Worm (Caenorhabditis elegans) whole organism, young adult: ENCODE data around the gene W06D11.1.

Experiments used
- B0019.2 ChIP-seq: fragments of 200-800 bp; sonication (Bioruptor generic); conservative IDR thresholded peaks from 2 replicates; pipeline ENCODE4 v1.3.6; 2022; ENCODE audit warnings: missing genetic modification reagents, missing genetic modification characterization, missing compliant biosample characterization
- F49E8.2 ChIP-seq: sonication (generic microtip); optimal IDR thresholded peaks from 3 replicates; lab custom pipeline; 2017; ENCODE audit warnings: missing genetic modification characterization, mild to moderate bottlenecking, missing compliant biosample characterization, antibody characterized with exemption, moderate library complexity; ENCODE audit not compliant: insufficient read depth
- F55B11.4 ChIP-seq: sonication (generic microtip); optimal IDR thresholded peaks from 2 replicates; lab custom pipeline; 2016; ENCODE audit warnings: missing compliant biosample characterization, missing genetic modification characterization, borderline replicate concordance; ENCODE audit not compliant: insufficient read depth
- F57A8.1 ChIP-seq: fragments of 200-800 bp; sonication (Bioruptor generic); optimal IDR thresholded peaks from 2 replicates; lab custom pipeline; 2018; ENCODE audit warnings: mild to moderate bottlenecking, missing genetic modification characterization, moderate library complexity, missing compliant biosample characterization
- F57C9.4 ChIP-seq: sonication (generic microtip); optimal IDR thresholded peaks from 2 replicates; lab custom pipeline; 2017; ENCODE audit warnings: mild to moderate bottlenecking, missing genetic modification characterization, missing compliant biosample characterization
- Y67H2A.10 ChIP-seq: fragments of 200-800 bp; sonication (Bioruptor generic); conservative IDR thresholded peaks from 2 replicates; pipeline ENCODE4 v1.3.6; 2022; ENCODE audit warnings: missing genetic modification reagents, missing genetic modification characterization, missing compliant biosample characterization
- ZK185.1 ChIP-seq: sonication (generic microtip); optimal IDR thresholded peaks from 2 replicates; lab custom pipeline; 2016; ENCODE audit warnings: mild to moderate bottlenecking, missing genetic modification characterization, missing compliant biosample characterization; ENCODE audit not compliant: poor library complexity, severe bottlenecking
- ama-1 ChIP-seq, 3 experiments: fragments of 150-350 bp in 1 of 3; sonication (generic microtip) in 2 of 3; optimal IDR thresholded peaks; 2 replicates each; lab custom pipeline; 2014 to 2018; ENCODE audit warnings: missing biosample characterization in 2 of 3, missing genetic modification characterization in 2 of 3, missing genetic modification reagents in 2 of 3
- aptf-3 ChIP-seq: fragments of 200-800 bp; sonication (Bioruptor generic); IDR thresholded peaks from 2 replicates; pipeline ENCODE4 v1.3.6; 2022; ENCODE audit warnings: missing genetic modification characterization, missing compliant biosample characterization
- atf-7 ChIP-seq: sonication (generic microtip); optimal IDR thresholded peaks from 2 replicates; lab custom pipeline; 2017; ENCODE audit warnings: mild to moderate bottlenecking, missing genetic modification characterization, missing compliant biosample characterization
- attf-3 ChIP-seq: fragments of 200-800 bp; sonication (Bioruptor generic); conservative IDR thresholded peaks from 2 replicates; pipeline ENCODE4 v1.3.6; 2022; ENCODE audit warnings: missing genetic modification reagents, missing genetic modification characterization, missing compliant biosample characterization
- cebp-1 ChIP-seq, 2 experiments: fragments of 200-800 bp in 1 of 2; sonication (Bioruptor generic) in 1 of 2; sonication (generic microtip) in 1 of 2; IDR thresholded peaks in 1 of 2; optimal IDR thresholded peaks in 1 of 2; 2 replicates each; pipeline versions ENCODE4 v1.3.6 to Lab custom; 2017 to 2022; ENCODE audit warnings: missing compliant biosample characterization in 2 of 2, missing genetic modification characterization in 2 of 2, mild to moderate bottlenecking in 1 of 2, missing genetic modification reagents in 1 of 2, moderate library complexity in 1 of 2
- cebp-2 ChIP-seq: fragments of 200-800 bp; sonication (Bioruptor generic); IDR thresholded peaks from 2 replicates; pipeline ENCODE4 v1.3.6; 2022; ENCODE audit warnings: missing genetic modification characterization, missing compliant biosample characterization
- ceh-100 ChIP-seq: fragments of 200-800 bp; sonication (Bioruptor generic); IDR thresholded peaks from 2 replicates; pipeline ENCODE4 v1.3.6; 2022; ENCODE audit warnings: missing genetic modification reagents, missing genetic modification characterization, missing compliant biosample characterization
- ceh-79 ChIP-seq: sonication (generic microtip); optimal IDR thresholded peaks from 2 replicates; lab custom pipeline; 2017; ENCODE audit warnings: mild to moderate bottlenecking, missing genetic modification characterization, missing compliant biosample characterization
- ceh-91 ChIP-seq: fragments of 200-800 bp; sonication (Bioruptor generic); IDR thresholded peaks from 2 replicates; pipeline ENCODE4 v1.3.6; 2022; ENCODE audit warnings: missing genetic modification reagents, missing genetic modification characterization, missing compliant biosample characterization
- egl-18 ChIP-seq: fragments of 200-800 bp; sonication (Bioruptor generic); IDR thresholded peaks from 2 replicates; pipeline ENCODE4 v1.3.6; 2022; ENCODE audit warnings: missing genetic modification reagents, missing genetic modification characterization, missing compliant biosample characterization
- ekl-4 ChIP-seq: fragments of 200-800 bp; sonication (Bioruptor generic); IDR thresholded peaks from 2 replicates; pipeline ENCODE4 v1.3.6; 2022; ENCODE audit warnings: missing genetic modification reagents, missing genetic modification characterization, missing compliant biosample characterization
- him-1 ChIP-seq: sonication (generic microtip); optimal IDR thresholded peaks from 2 replicates; lab custom pipeline; 2016; ENCODE audit warnings: missing genotype, missing genetic modification reagents, missing genetic modification characterization, missing compliant biosample characterization
- hlh-26 ChIP-seq: fragments of 200-800 bp; sonication (Bioruptor generic); conservative IDR thresholded peaks from 2 replicates; pipeline ENCODE4 v1.3.6; 2022; ENCODE audit warnings: missing genetic modification reagents, missing genetic modification characterization, missing compliant biosample characterization
- let-526 ChIP-seq: fragments of 200-800 bp; sonication (Bioruptor generic); IDR thresholded peaks from 2 replicates; pipeline ENCODE4 v1.3.6; 2022; ENCODE audit warnings: missing genetic modification reagents, missing genetic modification characterization, missing compliant biosample characterization
- madf-10 ChIP-seq: sonication (generic microtip); optimal IDR thresholded peaks from 2 replicates; lab custom pipeline; 2016; ENCODE audit warnings: mild to moderate bottlenecking, missing genetic modification characterization, missing compliant biosample characterization
- mel-28 ChIP-seq: sonication (generic microtip); optimal IDR thresholded peaks from 2 replicates; lab custom pipeline; 2016; ENCODE audit warnings: borderline replicate concordance, mild to moderate bottlenecking, missing genetic modification characterization, missing compliant biosample characterization
- mes-4 ChIP-seq: sonication (generic microtip); optimal IDR thresholded peaks from 2 replicates; lab custom pipeline; 2016; ENCODE audit warnings: missing genotype, missing genetic modification characterization, missing compliant biosample characterization
- nfya-1 ChIP-seq: sonication (generic microtip); optimal IDR thresholded peaks from 2 replicates; lab custom pipeline; 2017; ENCODE audit warnings: antibody characterized with exemption, missing compliant biosample characterization, missing genetic modification characterization, borderline replicate concordance; ENCODE audit not compliant: insufficient read depth
- nhr-179 ChIP-seq: sonication (generic microtip); optimal IDR thresholded peaks from 2 replicates; lab custom pipeline; 2016; ENCODE audit warnings: mild to moderate bottlenecking, missing genetic modification characterization, missing compliant biosample characterization
- nhr-80 ChIP-seq: sonication (generic microtip); optimal IDR thresholded peaks from 2 replicates; lab custom pipeline; 2016; ENCODE audit warnings: missing genetic modification characterization, missing compliant biosample characterization
- snpc-1.1 ChIP-seq: sonication (generic microtip); optimal IDR thresholded peaks from 2 replicates; lab custom pipeline; 2017; ENCODE audit warnings: missing genetic modification characterization, mild to moderate bottlenecking, missing compliant biosample characterization, antibody characterized with exemption, moderate library complexity, missing genotype, missing genetic modification reagents; ENCODE audit not compliant: insufficient read depth
- snpc-1.3 ChIP-seq: sonication (generic microtip); optimal IDR thresholded peaks from 2 replicates; lab custom pipeline; 2017; ENCODE audit warnings: missing genetic modification characterization, mild to moderate bottlenecking, missing compliant biosample characterization, antibody characterized with exemption, moderate library complexity, missing genotype, missing genetic modification reagents; ENCODE audit not compliant: insufficient read depth
- snpc-4 ChIP-seq, 5 experiments: fragments of 150-350 bp in 1 of 5; sonication (generic microtip) in 4 of 5; optimal IDR thresholded peaks; 2 replicates each; lab custom pipeline; 2014 to 2018; ENCODE audit warnings: missing genetic modification characterization in 5 of 5, missing biosample characterization in 3 of 5, antibody characterized with exemption in 2 of 5, mild to moderate bottlenecking in 2 of 5, missing compliant biosample characterization in 2 of 5, missing genotype in 2 of 5, moderate library complexity in 2 of 5, missing genetic modification reagents in 1 of 5
- sptf-2 ChIP-seq: fragments of 200-800 bp; sonication (Bioruptor generic); optimal IDR thresholded peaks from 2 replicates; lab custom pipeline; 2018; ENCODE audit warnings: mild to moderate bottlenecking, missing genetic modification characterization, missing compliant biosample characterization
- tbx-9 ChIP-seq: sonication (generic microtip); optimal IDR thresholded peaks from 2 replicates; lab custom pipeline; 2016; ENCODE audit warnings: borderline replicate concordance, missing genetic modification characterization, inconsistent platforms, missing compliant biosample characterization
- unc-62 ChIP-seq: fragments of 150-350 bp; optimal IDR thresholded peaks from 2 replicates; lab custom pipeline; 2014; ENCODE audit warnings: missing biosample characterization, missing genetic modification reagents, missing genetic modification characterization
- zim-3 ChIP-seq: sonication (generic microtip); optimal IDR thresholded peaks from 2 replicates; lab custom pipeline; 2017; ENCODE audit warnings: mild to moderate bottlenecking, missing genetic modification characterization, moderate library complexity, missing compliant biosample characterization
- ztf-22 ChIP-seq: fragments of 200-800 bp; sonication (Bioruptor generic); optimal IDR thresholded peaks from 2 replicates; lab custom pipeline; 2018; ENCODE audit warnings: mild to moderate bottlenecking, missing genetic modification characterization, moderate library complexity, missing compliant biosample characterization
- ztf-28 ChIP-seq: fragments of 200-800 bp; sonication (Bioruptor generic); IDR thresholded peaks from 2 replicates; pipeline ENCODE4 v1.3.6; 2022; ENCODE audit warnings: missing genetic modification reagents, missing genetic modification characterization, missing compliant biosample characterization

The W06D11.1 gene

ce11 chrX:12294263-12294662 is at the start of gene W06D11.1:
Gene W06D11.1, plus strand, starts transcription at chrX:12294563.
- TF ChIP-seq mel-28 (tag; lab: Kevin White, UChicago) (no peak), atf-7 (tag; lab: Kevin White, UChicago) (no peak), ztf-28 (GFP tag; lab: Robert Waterston, UW) (no peak), let-526 (GFP tag; lab: Robert Waterston, UW) (no peak), ceh-79 (no peak), F49E8.2 (tag; lab: Kevin White, UChicago) (no peak), F55B11.4 (tag; lab: Kevin White, UChicago) (no peak), ama-1 (optimal IDR thresholded peaks at IDR 0.05; lab: Kevin White, UChicago) (no peak), ama-1 (GFP tag; optimal IDR thresholded peaks at IDR 0.05; lab: Kevin White, UChicago) (no peak), ekl-4 (GFP tag; lab: Robert Waterston, UW) (no peak), nfya-1 (no peak), F57A8.1 (GFP tag; lab: Kevin White, UChicago) (no peak), sptf-2 (GFP tag; lab: Kevin White, UChicago) (no peak), nhr-80 (tag; lab: Kevin White, UChicago) (no peak), Y67H2A.10 (GFP tag; lab: Robert Waterston, UW) (no peak), ztf-22 (GFP tag; lab: Kevin White, UChicago) (no peak), zim-3 (tag; lab: Kevin White, UChicago) (no peak), mes-4 (tag; lab: Kevin White, UChicago) (no peak)

- TF ChIP-seq ZK185.1 (tag; lab: Kevin White, UChicago) (no peak), ceh-100 (GFP tag; lab: Robert Waterston, UW) (no peak), tbx-9 (tag; lab: Kevin White, UChicago) (no peak), aptf-3 (GFP tag; lab: Robert Waterston, UW) (no peak), nhr-179 (tag; lab: Kevin White, UChicago) (no peak), cebp-2 (no peak), snpc-1.1 (tag; lab: Kevin White, UChicago) (no peak), Y67H2A.10 (GFP tag; lab: Robert Waterston, UW) (no peak)
Measured at ce11 chrX:12248140-12248539, 46.2 kb upstream of the W06D11.1 start.

- TF ChIP-seq ztf-28 (GFP tag; lab: Robert Waterston, UW) (no peak), unc-62 (GFP tag; lab: Kevin White, UChicago) (no peak), ekl-4 (GFP tag; lab: Robert Waterston, UW) (no peak), hlh-26 (GFP tag; lab: Robert Waterston, UW) (no peak), nhr-80 (tag; lab: Kevin White, UChicago) (no peak), B0019.2 (GFP tag; lab: Robert Waterston, UW) (no peak), F57C9.4 (tag; lab: Kevin White, UChicago) (no peak), snpc-1.3 (tag; lab: Kevin White, UChicago) (no peak), atf-7 (tag; lab: Kevin White, UChicago) (no peak), ceh-91 (GFP tag; lab: Robert Waterston, UW) (no peak), him-1 (tag; lab: Kevin White, UChicago) (no peak), attf-3 (no peak), cebp-1 (GFP tag; IDR thresholded peaks at IDR 0.05; lab: Robert Waterston, UW) (no peak), cebp-1 (tag; optimal IDR thresholded peaks at IDR 0.05; lab: Kevin White, UChicago) (no peak), ZK185.1 (tag; lab: Kevin White, UChicago) (no peak), cebp-2 (no peak), snpc-4 (GFP tag; optimal IDR thresholded peaks at IDR 0.05; lab: Kevin White, UChicago) (no peak), snpc-4 (tag; optimal IDR thresholded peaks at IDR 0.05; lab: Kevin White, UChicago) (no peak), madf-10 (no peak), egl-18 (no peak)
Measured at ce11 chrX:12252189-12252588, 42.2 kb upstream of the W06D11.1 start.
